Worm (Caenorhabditis elegans): Measurements from ENCODE around the gene C01G10.7.
"Not testable (repeated sequence)": the region's sequence is repeated elsewhere in the genome, so short reads cannot be mapped to it uniquely, and the experiment has no call there.

- not testable (repeated sequence) for TF ChIP-seq nhr-237, tbx-2, snpc-4, nhr-47, nhr-20, nhr-12, nhr-11, fos-1, aha-1, egl-27 (tag; optimal IDR thresholded peaks at IDR 0.05)
Measured at ce11 chrV:15115968-15116367, 30.4 kb downstream of the C01G10.7 start, which contains the start of gene T01G5.8.

All from whole organism, L1 larva.